Worm (Caenorhabditis elegans) whole organism, L4 larva: ENCODE results near the gene fbxb-41.
"Not testable (repeated sequence)": the region's sequence is repeated elsewhere in the genome, so short reads cannot be mapped to it uniquely, and the experiment has no call there.

ENCODE experiments used
- D1046.2 ChIP-seq: fragments of 200-800 bp; sonication (Bioruptor generic); IDR thresholded peaks from 2 replicates; pipeline ENCODE4 v1.3.6; 2022; ENCODE audit warnings: missing genetic modification characterization, missing compliant biosample characterization
- F26F4.8 ChIP-seq: fragments of 200-800 bp; sonication (Bioruptor generic); conservative IDR thresholded peaks from 2 replicates; pipeline ENCODE4 v1.3.6; 2022; ENCODE audit warnings: missing genetic modification characterization, missing compliant biosample characterization
- F44E2.7 ChIP-seq: fragments of 200-800 bp; sonication (Bioruptor generic); IDR thresholded peaks from 2 replicates; pipeline ENCODE4 v2.1.2; 2022; ENCODE audit warnings: missing genetic modification characterization, missing compliant biosample characterization
- T26A8.4 ChIP-seq: fragments of 200-800 bp; sonication (Bioruptor generic); IDR thresholded peaks from 2 replicates; pipeline ENCODE4 v1.3.6; 2022; ENCODE audit warnings: missing genetic modification characterization, missing compliant biosample characterization
- ZK546.5 ChIP-seq, 2 experiments: sonication (generic microtip); optimal IDR thresholded peaks; 2 replicates each; lab custom pipeline; 2017; ENCODE audit warnings: missing biosample characterization in 2 of 2, missing genetic modification characterization in 2 of 2
- ama-1 ChIP-seq: fragments of 150-350 bp; optimal IDR thresholded peaks from 2 replicates; lab custom pipeline; 2014; ENCODE audit warnings: inconsistent platforms, mixed read lengths
- attf-4 ChIP-seq: sonication (generic microtip); optimal IDR thresholded peaks from 3 replicates; lab custom pipeline; 2017; ENCODE audit warnings: missing biosample characterization, missing genetic modification characterization
- ceh-62 ChIP-seq: sonication (generic microtip); optimal IDR thresholded peaks from 2 replicates; lab custom pipeline; 2017; ENCODE audit warnings: missing biosample characterization, missing genetic modification characterization
- daf-19 ChIP-seq: fragments of 200-800 bp; sonication (Bioruptor generic); conservative IDR thresholded peaks from 2 replicates; pipeline ENCODE4 v1.3.6; 2022; ENCODE audit warnings: missing genetic modification characterization, missing compliant biosample characterization
- dmd-6 ChIP-seq: fragments of 200-800 bp; sonication (Bioruptor generic); IDR thresholded peaks from 2 replicates; pipeline ENCODE4 v1.3.6; 2022; ENCODE audit warnings: missing genetic modification reagents, missing genetic modification characterization, missing compliant biosample characterization
- dmd-8 ChIP-seq: fragments of 200-800 bp; sonication (Bioruptor generic); IDR thresholded peaks from 2 replicates; pipeline ENCODE4 v1.3.6; 2022; ENCODE audit warnings: missing genetic modification characterization, missing compliant biosample characterization
- dve-1 ChIP-seq: sonication (generic microtip); optimal IDR thresholded peaks from 2 replicates; lab custom pipeline; 2017; ENCODE audit warnings: antibody characterized with exemption, mild to moderate bottlenecking, missing genetic modification characterization, missing compliant biosample characterization; ENCODE audit not compliant: insufficient read depth
- egl-27 ChIP-seq: sonication (generic microtip); optimal IDR thresholded peaks from 3 replicates; lab custom pipeline; 2017; ENCODE audit warnings: missing biosample characterization, missing genetic modification reagents, missing genetic modification characterization
- egl-43 ChIP-seq: fragments of 200-800 bp; sonication (Bioruptor generic); IDR thresholded peaks from 2 replicates; pipeline ENCODE4 v1.3.6; 2022; ENCODE audit warnings: missing genetic modification reagents, missing genetic modification characterization, missing compliant biosample characterization
- fos-1 ChIP-seq: fragments of 150-350 bp; optimal IDR thresholded peaks from 2 replicates; lab custom pipeline; 2014; ENCODE audit warnings: missing biosample characterization, missing genetic modification characterization
- hlh-30 ChIP-seq: sonication (generic microtip); optimal IDR thresholded peaks from 2 replicates; lab custom pipeline; 2017; ENCODE audit warnings: antibody characterized with exemption, mild to moderate bottlenecking, missing genetic modification characterization, missing compliant biosample characterization; ENCODE audit not compliant: insufficient read depth
- jun-1 ChIP-seq: fragments of 150-350 bp; optimal IDR thresholded peaks from 2 replicates; lab custom pipeline; 2014; ENCODE audit warnings: missing biosample characterization, missing genetic modification reagents, missing genetic modification characterization
- lin-1 ChIP-seq: fragments of 200-800 bp; sonication (Bioruptor generic); IDR thresholded peaks from 2 replicates; pipeline ENCODE4 v1.3.6; 2022; ENCODE audit warnings: missing genetic modification reagents, missing genetic modification characterization, missing compliant biosample characterization
- lin-29 ChIP-seq: fragments of 200-800 bp; sonication (Bioruptor generic); IDR thresholded peaks from 2 replicates; pipeline ENCODE4 v1.3.6; 2022; ENCODE audit warnings: missing genetic modification reagents, missing genetic modification characterization, missing compliant biosample characterization
- mep-1 ChIP-seq: fragments of 150-350 bp; sonication (generic microtip); optimal IDR thresholded peaks from 3 replicates; lab custom pipeline; 2014; ENCODE audit warnings: missing biosample characterization, missing genetic modification characterization
- mxl-3 ChIP-seq: fragments of 200-800 bp; sonication (Bioruptor generic); optimal IDR thresholded peaks from 2 replicates; lab custom pipeline; 2018; ENCODE audit warnings: mild to moderate bottlenecking, missing genetic modification characterization, missing compliant biosample characterization
- nhr-102 ChIP-seq: sonication (generic microtip); optimal IDR thresholded peaks from 2 replicates; lab custom pipeline; 2016; ENCODE audit warnings: mild to moderate bottlenecking, missing genetic modification characterization, moderate library complexity, missing compliant biosample characterization
- nhr-11 ChIP-seq: fragments of 150-350 bp; optimal IDR thresholded peaks from 2 replicates; lab custom pipeline; 2014; ENCODE audit warnings: missing biosample characterization, missing genetic modification characterization
- nhr-111 ChIP-seq: fragments of 200-800 bp; sonication (Bioruptor generic); optimal IDR thresholded peaks from 2 replicates; lab custom pipeline; 2018; ENCODE audit warnings: mild to moderate bottlenecking, missing genetic modification characterization, missing compliant biosample characterization
- nhr-237 ChIP-seq: sonication (generic microtip); optimal IDR thresholded peaks from 2 replicates; lab custom pipeline; 2017; ENCODE audit warnings: missing biosample characterization, missing genetic modification characterization
- nhr-25 ChIP-seq: sonication (generic microtip); optimal IDR thresholded peaks from 2 replicates; lab custom pipeline; 2017; ENCODE audit warnings: missing genetic modification characterization, mild to moderate bottlenecking, missing compliant biosample characterization, antibody characterized with exemption, moderate library complexity, borderline replicate concordance; ENCODE audit not compliant: insufficient read depth
- nhr-41 ChIP-seq: fragments of 200-800 bp; sonication (Bioruptor generic); IDR thresholded peaks from 2 replicates; pipeline ENCODE4 v1.3.6; 2022; ENCODE audit warnings: missing genetic modification reagents, missing genetic modification characterization, missing compliant biosample characterization
- nhr-42 ChIP-seq: fragments of 200-800 bp; sonication (Bioruptor generic); IDR thresholded peaks from 2 replicates; pipeline ENCODE4 v1.3.6; 2022; ENCODE audit warnings: missing genetic modification characterization, missing compliant biosample characterization
- pha-4 ChIP-seq, 2 experiments: fragments of 150-350 bp in 1 of 2; fragments of 200-800 bp in 1 of 2; sonication (Bioruptor generic) in 1 of 2; IDR thresholded peaks in 1 of 2; optimal IDR thresholded peaks in 1 of 2; 2 replicates each; pipeline versions ENCODE4 v1.3.6 to Lab custom; 2014 to 2022; ENCODE audit warnings: missing genetic modification characterization in 2 of 2, missing genetic modification reagents in 2 of 2, missing biosample characterization in 1 of 2, missing compliant biosample characterization in 1 of 2
- rbr-2 ChIP-seq: sonication (generic microtip); optimal IDR thresholded peaks from 2 replicates; lab custom pipeline; 2016; ENCODE audit warnings: missing genotype, missing genetic modification characterization, missing compliant biosample characterization
- saeg-2 ChIP-seq: fragments of 200-800 bp; sonication (Bioruptor generic); IDR thresholded peaks from 2 replicates; pipeline ENCODE4 v1.3.6; 2022; ENCODE audit warnings: missing genetic modification reagents, missing genetic modification characterization, missing compliant biosample characterization
- sdz-12 ChIP-seq: fragments of 200-800 bp; sonication (Bioruptor generic); optimal IDR thresholded peaks from 2 replicates; lab custom pipeline; 2018; ENCODE audit warnings: mild to moderate bottlenecking, missing genetic modification characterization, missing compliant biosample characterization
- unc-62 ChIP-seq, 3 experiments: fragments of 150-350 bp in 1 of 3; sonication (generic microtip); optimal IDR thresholded peaks in 2 of 3; peaks in 1 of 3; 1 replicate in 1 of 3; 2 replicates in 2 of 3; lab custom pipeline; 2014 to 2017; ENCODE audit warnings: missing biosample characterization in 3 of 3, missing genetic modification characterization in 3 of 3, missing genetic modification reagents in 3 of 3, missing genotype in 1 of 3
- zag-1 ChIP-seq: fragments of 150-350 bp; optimal IDR thresholded peaks from 2 replicates; lab custom pipeline; 2014; ENCODE audit warnings: missing biosample characterization, missing genetic modification characterization
- zfp-3 ChIP-seq: fragments of 200-800 bp; sonication (Bioruptor generic); conservative IDR thresholded peaks from 2 replicates; pipeline ENCODE4 v1.3.6; 2022; ENCODE audit warnings: missing genetic modification reagents, missing genetic modification characterization, missing compliant biosample characterization

fbxb-41 gene

DNA sequence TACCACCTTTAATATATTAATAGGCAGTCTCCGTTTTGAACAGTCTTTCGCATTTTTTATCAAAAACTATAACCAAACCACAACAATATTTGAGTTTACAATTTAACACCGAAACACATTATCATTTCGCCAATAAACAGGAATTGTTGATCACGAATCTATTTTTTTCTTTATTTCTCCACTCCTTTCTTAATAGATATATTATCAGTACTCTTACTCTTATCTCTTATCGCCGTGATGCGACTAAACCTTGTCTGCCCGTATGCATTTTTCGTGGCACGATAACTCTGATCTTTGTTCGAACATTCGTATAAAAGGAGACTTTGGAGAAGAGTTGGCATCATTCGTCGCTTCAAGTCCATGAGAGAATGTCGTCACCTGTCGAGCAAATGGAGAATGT lies 14.7 kb upstream of the fbxb-41 start (continued):
- TF ChIP-seq egl-27 (tag; lab: Kevin White, UChicago) (no peak), egl-43 (GFP tag; lab: Robert Waterston, UW) (no peak), nhr-11 (tag; lab: Kevin White, UChicago) (no peak), attf-4 (tag; lab: Kevin White, UChicago) (no peak), zag-1 (no peak), ceh-62 (tag; lab: Kevin White, UChicago) (no peak), nhr-42 (GFP tag; lab: Robert Waterston, UW) (no peak), nhr-25 (tag; lab: Kevin White, UChicago) (no peak), dve-1 (tag; lab: Kevin White, UChicago) (peak; percentile 60)

- not testable (repeated sequence) for TF ChIP-seq pha-4 (GFP tag; IDR thresholded peaks at IDR 0.05; lab: Robert Waterston, UW); pha-4 (tag; optimal IDR thresholded peaks at IDR 0.05; lab: Kevin White, UChicago); saeg-2 (GFP tag; lab: Robert Waterston, UW); sdz-12 (GFP tag; lab: Kevin White, UChicago)
Measured at ce11 chrII:1054724-1055123, 12.6 kb upstream of the fbxb-41 start, which contains the start of gene K02E7.7. K02E7.7 (plus strand) TSS chrII:1055024.

DNA sequence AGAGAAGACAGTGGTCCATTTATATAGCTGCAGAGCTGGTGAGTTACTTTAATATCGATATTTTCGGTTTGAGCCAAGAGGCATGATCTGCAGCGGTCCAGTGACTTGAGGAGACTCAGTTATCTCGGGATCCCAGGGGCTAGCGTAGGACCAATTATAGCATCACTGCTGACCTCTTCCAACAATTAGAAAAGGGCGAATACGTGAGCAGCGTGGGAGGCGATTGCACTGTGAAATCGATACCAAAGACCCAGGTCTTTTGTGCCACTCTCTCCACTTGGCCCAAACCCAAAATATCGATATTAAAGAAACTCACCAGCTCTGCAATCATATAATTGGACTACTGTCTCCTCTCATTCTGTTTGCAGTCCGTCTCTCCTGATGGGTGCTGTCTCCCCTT lies 7.7 kb upstream of the fbxb-41 start, which contains the start of gene fbxb-40:
fbxb-40 (minus strand) TSS at position 101 of the 400 bp plus-strand sequence.
- TF ChIP-seq F44E2.7 (0 out of 2 replicates have a peak, but pooled peaks have one; percentile 37), dmd-6 (no peak)

- TF ChIP-seq D1046.2 (GFP tag; lab: Robert Waterston, UW) (0 out of 2 replicates have a peak, but pooled peaks have one; percentile 27), hlh-30 (tag; lab: Kevin White, UChicago) (no peak), mxl-3 (GFP tag; lab: Kevin White, UChicago) (no peak), egl-27 (tag; lab: Kevin White, UChicago) (no peak), unc-62 (GFP tag; optimal IDR thresholded peaks at IDR 0.05 in 1 of 2; lab: Kevin White, UChicago) (peak in 1 of 2 experiments; percentile 85), unc-62 (tag; optimal IDR thresholded peaks at IDR 0.05; lab: Kevin White, UChicago) (no peak), nhr-111 (GFP tag; lab: Kevin White, UChicago) (no peak), egl-43 (GFP tag; lab: Robert Waterston, UW) (no peak)
Measured at ce11 chrII:1046937-1047336, 4.8 kb upstream of the fbxb-41 start.

DNA sequence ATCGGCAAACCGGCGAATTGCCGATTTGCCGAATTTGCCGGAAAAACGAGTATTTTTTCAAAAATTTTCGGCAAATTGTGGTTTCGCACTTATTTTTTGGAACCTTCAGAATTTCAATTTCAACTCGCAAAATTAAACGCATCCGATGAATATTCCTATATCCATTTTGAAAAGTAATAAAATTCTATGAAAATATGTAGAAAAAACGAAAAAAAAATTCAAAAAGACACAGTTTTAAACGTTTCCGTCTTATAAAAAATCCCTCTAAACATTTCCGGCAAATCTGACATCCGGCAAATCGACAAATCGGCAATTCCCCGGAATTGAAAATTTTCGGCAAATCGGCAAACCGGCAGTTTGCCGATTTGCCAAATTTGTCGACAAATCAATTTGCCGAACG lies 3.6 kb upstream of the fbxb-41 start, which contains the start of gene str-148:
str-148 (plus strand) TSS at position 301 of the 400 bp plus-strand sequence.
- TF ChIP-seq T26A8.4 (GFP tag; lab: Robert Waterston, UW), result no peak

DNA sequence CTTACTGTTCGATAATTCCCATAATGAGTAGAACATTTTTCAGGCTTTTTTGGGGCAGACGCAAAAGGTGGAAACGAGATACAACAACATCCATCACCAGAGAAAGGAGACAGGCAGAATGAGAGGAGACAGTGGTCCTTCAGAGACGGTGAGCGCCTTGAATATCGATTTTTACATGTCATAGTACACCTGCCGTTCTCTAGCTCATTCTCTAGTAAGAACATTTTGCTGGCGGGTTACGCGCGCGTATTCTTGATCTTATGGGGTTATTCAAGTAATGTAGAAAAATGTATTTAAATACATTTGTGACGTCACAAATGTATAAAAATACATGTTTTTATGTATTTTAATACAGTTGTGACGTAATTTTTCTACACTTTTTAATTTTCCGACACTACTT lies 1.8 kb upstream of the fbxb-41 start, which contains the start of gene fbxb-45:
fbxb-45 (minus strand) TSS at position 101 of the 400 bp plus-strand sequence.
- not testable (repeated sequence) for TF ChIP-seq F26F4.8; mep-1 (tag; lab: Kevin White, UChicago); nhr-41 (GFP tag; lab: Robert Waterston, UW)
- TF ChIP-seq, all 104 proteins: peak for 0; not testable (repeated sequence) for 104

DNA sequence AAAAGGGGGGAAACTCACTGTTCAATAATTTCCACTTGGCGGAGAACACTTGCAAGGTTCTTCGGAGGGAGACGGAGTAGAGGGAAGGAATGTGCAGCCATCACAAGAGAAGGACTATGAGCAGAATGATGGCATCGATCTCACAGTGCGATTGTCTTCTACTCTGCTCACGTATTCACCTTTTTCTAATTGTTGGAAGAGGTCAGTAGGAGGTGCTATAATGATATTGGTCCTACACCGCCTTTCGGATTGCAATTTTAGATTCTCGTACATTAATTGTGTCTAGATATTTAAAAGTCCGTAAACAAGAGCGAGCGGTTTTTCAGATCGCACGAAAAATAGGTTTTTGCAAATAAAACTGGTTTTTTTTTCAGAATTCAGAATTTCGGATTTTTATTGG lies 1.7 kb downstream of the fbxb-41 start, which contains the start of gene fbxb-39:
fbxb-39 (minus strand) TSS at position 101 of the 400 bp plus-strand sequence.
- TF ChIP-seq daf-19 (GFP tag; lab: Robert Waterston, UW), result no peak
- TF ChIP-seq fos-1 (tag; lab: Kevin White, UChicago), result no peak
- TF ChIP-seq zfp-3 (GFP tag; lab: Robert Waterston, UW), result no peak
- no peak for TF ChIP-seq mep-1 (tag; lab: Kevin White, UChicago)
- no peak for TF ChIP-seq dmd-8 (GFP tag; lab: Robert Waterston, UW)
- TF ChIP-seq jun-1 (tag; lab: Kevin White, UChicago), result no peak
- no peak for TF ChIP-seq ZK546.5 (tag; optimal IDR thresholded peaks at IDR 0.05; lab: Kevin White, UChicago)
- TF ChIP-seq rbr-2 (tag; lab: Kevin White, UChicago), result no peak
- no peak for TF ChIP-seq lin-29 (GFP tag; lab: Robert Waterston, UW)
- no peak for TF ChIP-seq nhr-237
- no peak for TF ChIP-seq ama-1 (lab: Kevin White, UChicago)
- TF ChIP-seq lin-1, result no peak
- TF ChIP-seq nhr-102 (tag; lab: Kevin White, UChicago), result no peak
